Worm (Caenorhabditis elegans): ENCODE data around the gene exh-1.

The exh-1 gene

ce11 chrV:3141190-3141589, 15.7 kb upstream of the exh-1 start, which contains the start of gene srab-9:
srab-9 (minus strand) TSS chrV:3141290.
- TF ChIP-seq R02D3.7 (tag; optimal IDR thresholded peaks at IDR 0.05) (no peak), dmd-6 (GFP tag; IDR thresholded peaks at IDR 0.05) (no peak), zfp-3 (GFP tag; conservative IDR thresholded peaks at IDR 0.05) (no peak), lin-39 (tag; optimal IDR thresholded peaks at IDR 0.05) (no peak), tra-1 (GFP tag; IDR thresholded peaks at IDR 0.05) (no peak), saeg-2 (GFP tag; IDR thresholded peaks at IDR 0.05) (no peak), lim-7 (GFP tag; IDR thresholded peaks at IDR 0.05) (no peak), F44E2.7 (GFP tag; IDR thresholded peaks at IDR 0.05) (no peak), cey-2 (tag; optimal IDR thresholded peaks at IDR 0.05; ENCODE audit: borderline replicate concordance, insufficient read depth) (no peak), egl-43 (GFP tag; IDR thresholded peaks at IDR 0.05) (no peak), ama-1 (optimal IDR thresholded peaks at IDR 0.05) (no peak), hlh-30 (tag; optimal IDR thresholded peaks at IDR 0.05; ENCODE audit: insufficient read depth) (no peak)

- TF ChIP-seq ZK337.2 (GFP tag; IDR thresholded peaks at IDR 0.05): no peak
- TF ChIP-seq nhr-6 (tag; optimal IDR thresholded peaks at IDR 0.05): no peak
- no peak for TF ChIP-seq dmd-9 (GFP tag; IDR thresholded peaks at IDR 0.05)
- TF ChIP-seq duxl-1 (tag; optimal IDR thresholded peaks at IDR 0.05; ENCODE audit: poor library complexity): no peak
- TF ChIP-seq nhr-42 (GFP tag; IDR thresholded peaks at IDR 0.05): no peak
- TF ChIP-seq skn-1 (tag; optimal IDR thresholded peaks at IDR 0.05): no peak
- TF ChIP-seq zip-2 (tag; optimal IDR thresholded peaks at IDR 0.05): no peak
- TF ChIP-seq sdz-12 (GFP tag; optimal IDR thresholded peaks at IDR 0.05): no peak
- no peak for TF ChIP-seq egl-43 (GFP tag; IDR thresholded peaks at IDR 0.05)
- TF ChIP-seq tra-1 (GFP tag; IDR thresholded peaks at IDR 0.05): no peak
Observed at ce11 chrV:3144494-3144893, 12.4 kb upstream of the exh-1 start, which contains the start of gene srab-10. srab-10 (minus strand) TSS chrV:3144594.

- TF ChIP-seq daf-8 (GFP tag; IDR thresholded peaks at IDR 0.05) (no peak), set-16 (GFP tag; IDR thresholded peaks at IDR 0.05) (peak; percentile 86), duxl-1 (tag; optimal IDR thresholded peaks at IDR 0.05; ENCODE audit: poor library complexity) (no peak)
Observed at ce11 chrV:3145241-3145640, 11.6 kb upstream of the exh-1 start.

ce11 chrV:3146932-3147331, 10.0 kb upstream of the exh-1 start, which contains the start of gene srab-11:
srab-11 (minus strand) TSS chrV:3147032.
- TF ChIP-seq ama-1 (optimal IDR thresholded peaks at IDR 0.05): no peak
- TF ChIP-seq aha-1 (tag): peak; percentile 6

DNA sequence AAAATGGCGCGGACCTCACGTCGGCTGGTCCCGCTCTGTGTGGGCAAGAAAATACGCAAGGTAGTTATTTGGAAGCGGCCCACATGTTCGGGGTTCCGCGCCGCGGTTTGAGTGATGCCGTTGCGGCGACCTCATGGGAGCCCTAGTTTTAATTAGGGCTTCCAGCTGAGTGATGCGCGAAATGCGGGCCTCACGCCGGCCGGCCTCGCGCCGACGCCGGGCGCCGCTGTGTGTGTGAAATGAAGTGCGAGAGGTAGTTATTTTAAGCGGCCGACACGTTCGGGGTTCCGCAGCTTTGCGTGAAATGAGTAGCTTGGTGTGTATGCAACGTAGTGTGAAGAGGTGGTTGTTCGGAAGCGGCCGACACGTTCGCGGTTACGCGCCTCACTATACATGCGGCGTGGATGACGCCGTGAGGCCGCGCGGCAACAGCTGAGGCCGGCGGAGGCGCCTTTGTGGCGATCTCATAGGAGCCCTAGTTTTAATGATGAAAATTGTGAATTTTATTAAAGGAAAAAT, 6.9 kb upstream of the exh-1 start:
- TF ChIP-seq ZK337.2 (GFP tag; IDR thresholded peaks at IDR 0.05): no peak
- TF ChIP-seq aha-1 (tag): peak; percentile 73
- TF ChIP-seq saeg-2 (GFP tag; IDR thresholded peaks at IDR 0.05): 0 out of 2 replicates have a peak, but pooled peaks have one; percentile 38
- TF ChIP-seq nhr-41 (GFP tag; IDR thresholded peaks at IDR 0.05): 0 out of 2 replicates have a peak, but pooled peaks have one; percentile 6
- peak; percentile 91 for TF ChIP-seq set-16 (GFP tag; IDR thresholded peaks at IDR 0.05)

DNA sequence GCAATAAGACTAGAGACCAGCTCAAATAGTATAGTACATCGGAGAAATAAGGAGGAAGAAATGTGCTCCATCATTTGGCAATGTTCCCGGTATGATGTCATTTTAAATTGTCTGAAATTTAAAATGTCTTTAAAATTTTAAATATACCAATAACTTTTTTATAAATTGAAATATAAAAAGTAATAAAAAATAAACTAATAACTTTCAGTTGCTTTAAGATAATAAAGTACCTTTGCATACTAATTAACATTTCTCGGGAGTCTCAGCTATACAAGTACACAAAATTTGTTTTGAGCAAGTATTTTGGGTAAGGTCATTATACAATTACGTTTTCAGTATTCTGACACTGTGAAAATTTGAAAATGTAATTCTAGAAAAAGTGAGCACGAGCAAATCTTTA, 5.0 kb upstream of the exh-1 start, which contains the start of gene srab-6:
srab-6 (minus strand) TSS at position 101 of the 400 bp plus-strand sequence.
- TF ChIP-seq gei-8 (GFP tag; optimal IDR thresholded peaks at IDR 0.05) (no peak), unc-62 (GFP tag; optimal IDR thresholded peaks at IDR 0.05 in 1 of 2) (no peak), unc-62 (tag; optimal IDR thresholded peaks at IDR 0.05) (no peak), lir-3 (tag; optimal IDR thresholded peaks at IDR 0.05) (no peak), lin-39 (tag; optimal IDR thresholded peaks at IDR 0.05) (no peak), dpl-1 (GFP tag; optimal IDR thresholded peaks at IDR 0.05) (no peak)

DNA sequence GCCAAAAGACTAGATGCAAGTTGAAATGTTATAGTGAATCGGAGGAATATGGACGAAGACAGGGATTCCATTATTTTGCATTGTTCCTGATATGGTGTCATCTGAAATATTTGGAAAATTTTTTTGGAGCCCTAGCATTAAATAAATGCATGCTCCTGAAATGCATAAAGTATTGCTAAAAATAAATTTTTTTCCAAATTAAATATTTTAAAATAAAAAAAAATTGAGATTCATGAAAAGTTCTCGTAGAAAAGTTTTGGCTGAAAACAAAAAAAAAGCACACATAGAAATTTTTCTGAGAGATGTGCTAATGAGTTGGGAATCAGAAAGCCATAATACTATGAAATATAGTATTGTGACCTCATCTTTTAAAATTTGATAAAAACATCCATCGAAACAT, 1.8 kb upstream of the exh-1 start, which contains the start of gene srab-7:
srab-7 (minus strand) TSS at position 101 of the 400 bp plus-strand sequence.
- no peak for TF ChIP-seq Y75B8A.6 (GFP tag; IDR thresholded peaks at IDR 0.05)
- no peak for TF ChIP-seq nhr-76 (tag; optimal IDR thresholded peaks at IDR 0.05)
- no peak for TF ChIP-seq R02D3.7 (tag; optimal IDR thresholded peaks at IDR 0.05)
- TF ChIP-seq ztf-7 (tag; optimal IDR thresholded peaks at IDR 0.05): no peak
